Fruit fly (Drosophila melanogaster): Measurements from ENCODE around the gene CG15747.
A peak's percentile ranks its signal among the peaks of the same experiment; 100 is the strongest.

CG15747 gene

DNA sequence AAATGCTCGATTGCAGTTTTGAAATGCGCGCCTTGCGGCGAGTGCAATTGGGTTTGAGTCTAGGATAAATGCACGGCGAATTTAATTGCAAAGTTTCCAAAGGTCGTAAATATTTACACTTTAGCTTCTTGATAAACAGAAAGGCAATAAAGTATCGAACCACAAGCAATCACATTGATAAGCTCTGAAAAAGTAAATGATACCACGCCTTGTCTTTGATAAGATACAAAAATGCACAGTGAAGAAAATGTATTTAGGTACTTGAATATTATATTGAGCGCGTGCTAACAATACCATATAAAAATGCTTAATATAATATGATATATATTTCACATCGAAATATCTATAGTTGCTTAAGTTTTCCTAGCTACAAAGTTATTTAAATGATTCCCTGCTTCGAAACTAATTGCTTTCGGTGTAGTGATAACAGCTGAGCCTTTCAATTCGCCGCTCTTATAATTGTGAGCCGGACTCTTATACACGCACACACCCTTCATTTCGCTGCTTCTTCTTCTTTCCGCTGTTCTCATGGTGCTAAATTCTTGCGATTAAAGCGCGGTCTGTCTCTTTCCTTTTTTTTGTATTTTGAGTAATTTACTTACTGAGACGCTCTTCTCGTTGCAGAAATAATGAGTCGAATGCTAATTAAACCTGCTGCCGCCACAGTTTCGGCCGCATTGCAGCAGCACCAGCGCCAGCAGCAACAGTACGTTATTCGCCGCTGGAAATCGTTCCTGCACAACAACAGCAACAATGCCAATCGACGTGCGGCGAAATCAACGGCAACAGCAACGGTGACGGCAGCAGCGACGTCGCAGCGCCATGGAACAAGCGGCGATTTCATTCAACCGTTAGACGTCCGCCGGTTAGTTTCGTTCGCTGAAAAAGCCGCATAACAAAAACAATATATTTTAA, 35.4 kb downstream of the CG15747 start (continued):
- peak; percentile 67 for TF ChIP-seq D19B (GFP tag; optimal IDR thresholded peaks at IDR 0.05)
- peak; percentile 81 for TF ChIP-seq Dek (tag; optimal IDR thresholded peaks at IDR 0.05)
- peak; percentile 3 for TF ChIP-seq CG6654 (GFP tag; optimal IDR thresholded peaks at IDR 0.05)
- no peak for TF ChIP-seq Gsc (GFP tag; IDR thresholded peaks at IDR 0.05)
- peak; percentile 84 for TF ChIP-seq CG6254 (GFP tag; optimal IDR thresholded peaks at IDR 0.05)
- peak; percentile 79 for TF ChIP-seq CG6689 (GFP tag; IDR thresholded peaks at IDR 0.05)
- peak; percentile 80 for TF ChIP-seq CG1602 (GFP tag; optimal IDR thresholded peaks at IDR 0.05)
- TF ChIP-seq otp (GFP tag; IDR thresholded peaks at IDR 0.05): peak; percentile 81; the same call in 2 of the 3 replicates
- peak; percentile 28 for TF ChIP-seq ems (GFP tag; optimal IDR thresholded peaks at IDR 0.05)
- TF ChIP-seq Bteb2 (GFP tag; optimal IDR thresholded peaks at IDR 0.05): peak; percentile 29
- peak; percentile 84 for TF ChIP-seq CG17568 (GFP tag; optimal IDR thresholded peaks at IDR 0.05)
- no peak for TF ChIP-seq Kr (GFP tag; optimal IDR thresholded peaks at IDR 0.05)
- no peak for TF ChIP-seq crol (GFP tag; IDR thresholded peaks at IDR 0.05)
- TF ChIP-seq CG12659 (GFP tag; optimal IDR thresholded peaks at IDR 0.05): peak; percentile 82
- peak; percentile 86 for TF ChIP-seq fd96Cb (tag; optimal IDR thresholded peaks at IDR 0.05)
- no peak for TF ChIP-seq Hmx (GFP tag; optimal IDR thresholded peaks at IDR 0.05)
- peak; percentile 51 for TF ChIP-seq CG17802 (tag; optimal IDR thresholded peaks at IDR 0.05)
- no peak for TF ChIP-seq Hey (tag; optimal IDR thresholded peaks at IDR 0.05)
- peak; percentile 75; the same call in 2 of the 3 replicates for TF ChIP-seq ci (GFP tag; IDR thresholded peaks at IDR 0.05)
- TF ChIP-seq tna (GFP tag; IDR thresholded peaks at IDR 0.05; ENCODE audit: partially characterized antibody): no peak
- no peak for TF ChIP-seq ato (GFP tag; IDR thresholded peaks at IDR 0.05; ENCODE audit: partially characterized antibody)
- TF ChIP-seq schlank (tag; optimal IDR thresholded peaks at IDR 0.05): no peak
- TF ChIP-seq Mes4 (GFP tag; optimal IDR thresholded peaks at IDR 0.05): peak; percentile 61
- peak; percentile 44 for TF ChIP-seq CG2116 (GFP tag; optimal IDR thresholded peaks at IDR 0.05)
- no peak for TF ChIP-seq luna (GFP tag; optimal IDR thresholded peaks at IDR 0.05)
- peak; percentile 56 for TF ChIP-seq CG1233 (GFP tag; optimal IDR thresholded peaks at IDR 0.05)
- peak; percentile 84 for TF ChIP-seq gcm (GFP tag; optimal IDR thresholded peaks at IDR 0.05)
- peak; percentile 36 for TF ChIP-seq CG8290 (GFP tag; optimal IDR thresholded peaks at IDR 0.05)
- TF ChIP-seq CG8290 (tag; optimal IDR thresholded peaks at IDR 0.05): peak in 1 of 2 experiments; percentile 63
- TF ChIP-seq emc (GFP tag; optimal IDR thresholded peaks at IDR 0.05): no peak
- TF ChIP-seq usp (GFP tag; optimal IDR thresholded peaks at IDR 0.05): no peak
- peak; percentile 40 for TF ChIP-seq CG12744 (GFP tag; optimal IDR thresholded peaks at IDR 0.05)
- peak; percentile 86 for TF ChIP-seq CG2875 (GFP tag; optimal IDR thresholded peaks at IDR 0.05)
- TF ChIP-seq Xrp1 (GFP tag; IDR thresholded peaks at IDR 0.05): peak; percentile 90
- TF ChIP-seq CG18764 (GFP tag; optimal IDR thresholded peaks at IDR 0.05): peak; percentile 72
- peak; percentile 72 for TF ChIP-seq Nf-YB (GFP tag; optimal IDR thresholded peaks at IDR 0.05)
- TF ChIP-seq Chrac-16 (GFP tag; optimal IDR thresholded peaks at IDR 0.05): peak; percentile 78
- peak; percentile 71 for TF ChIP-seq CG9817 (tag; optimal IDR thresholded peaks at IDR 0.05)
- no peak for TF ChIP-seq Sry-δ (GFP tag; optimal IDR thresholded peaks at IDR 0.05)
- no peak for TF ChIP-seq NC2α (GFP tag; optimal IDR thresholded peaks at IDR 0.05)
- peak; percentile 63 for TF ChIP-seq scrt (GFP tag; optimal IDR thresholded peaks at IDR 0.05)
- TF ChIP-seq repo (GFP tag; optimal IDR thresholded peaks at IDR 0.05): no peak
- no peak for TF ChIP-seq HLH4C (GFP tag; IDR thresholded peaks at IDR 0.05; ENCODE audit: partially characterized antibody)
- peak; percentile 89 for TF ChIP-seq Atf6 (GFP tag; IDR thresholded peaks at IDR 0.05)
- TF ChIP-seq pb (GFP tag; optimal IDR thresholded peaks at IDR 0.05): no peak
- TF ChIP-seq CG13123 (GFP tag; optimal IDR thresholded peaks at IDR 0.05): peak; percentile 70
- peak; percentile 68 to 90 for TF ChIP-seq bsh (GFP tag; optimal IDR thresholded peaks at IDR 0.05)
- no peak for TF ChIP-seq HLHmδ (GFP tag; optimal IDR thresholded peaks at IDR 0.05)
- 0 out of 2 replicates have a peak, but pooled peaks have one; percentile 29 for TF ChIP-seq sens-2 (GFP tag; IDR thresholded peaks at IDR 0.05)
